Worm (Caenorhabditis elegans): ENCODE measurements around the gene ima-3.

The ima-3 gene

DNA sequence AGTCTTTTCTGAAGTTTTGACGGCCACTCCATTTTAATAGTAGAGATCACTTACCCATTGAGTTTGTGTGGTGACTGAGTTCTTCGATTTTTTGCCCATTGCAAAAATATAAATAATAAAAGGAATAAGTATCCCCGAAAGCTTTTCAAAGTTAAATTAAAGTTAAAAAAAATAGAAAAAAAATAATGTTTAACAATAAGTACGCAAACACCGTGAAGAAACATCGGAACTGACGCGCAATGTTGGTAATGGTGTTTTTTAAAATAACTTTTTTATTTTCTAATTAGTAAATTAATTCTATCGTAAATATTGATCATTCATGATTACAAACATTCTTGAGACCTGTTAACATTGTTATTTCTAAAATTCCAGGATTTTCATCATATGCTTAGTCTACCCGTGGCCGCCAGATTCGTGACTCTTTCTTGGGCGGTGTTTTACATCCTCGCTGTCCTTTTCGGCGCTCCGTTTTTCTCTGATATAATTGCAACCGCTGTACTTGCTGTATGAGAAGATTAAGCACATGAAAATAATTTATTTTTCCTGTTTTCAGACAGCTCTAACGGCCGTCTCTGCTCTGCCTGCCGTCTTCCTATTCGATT, 5.1 kb downstream of the ima-3 start, which contains the start of the genes F49E8.7, F49E8.8 and nprl-2:
F49E8.7 (minus strand) TSS at position 101 of the 602 bp plus-strand sequence.
F49E8.8 (plus strand) TSS at position 373 of the 602 bp plus-strand sequence.
nprl-2 (plus strand) TSS at position 552 of the 602 bp plus-strand sequence.
- TF ChIP-seq fos-1 (tag; optimal IDR thresholded peaks at IDR 0.05) = no peak
- no peak for TF ChIP-seq ceh-82 (tag; optimal IDR thresholded peaks at IDR 0.05)
- TF ChIP-seq C34F6.9 (tag; optimal IDR thresholded peaks at IDR 0.05) = peak; percentile 7
- no peak for TF ChIP-seq nhr-25 (tag; optimal IDR thresholded peaks at IDR 0.05)
- no peak for TF ChIP-seq zag-1 (tag; optimal IDR thresholded peaks at IDR 0.05)
- TF ChIP-seq nhr-10 (tag; optimal IDR thresholded peaks at IDR 0.05) = no peak
- TF ChIP-seq nhr-129 (tag; optimal IDR thresholded peaks at IDR 0.05) = no peak
- TF ChIP-seq crh-2 (tag; optimal IDR thresholded peaks at IDR 0.05) = no peak

DNA sequence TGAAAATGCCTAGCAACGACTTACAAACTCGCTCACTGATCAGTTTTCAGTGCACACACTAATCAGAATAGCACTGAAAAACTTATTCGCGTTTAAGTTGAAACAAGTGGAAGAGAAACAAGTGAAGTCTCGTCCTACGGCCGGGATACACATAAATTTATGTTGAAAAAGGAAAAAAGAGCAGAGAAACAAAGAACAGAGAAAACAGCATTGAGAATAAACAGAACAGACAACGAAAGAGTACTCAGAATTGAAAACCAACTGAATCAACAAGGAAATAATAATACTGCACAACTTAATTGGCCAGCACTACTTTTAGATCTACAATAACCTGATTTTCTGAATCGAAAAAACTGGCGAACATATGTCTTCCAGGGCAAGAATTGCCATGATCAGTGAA, 7.1 kb downstream of the ima-3 start, which contains the start of gene F49E8.6:
F49E8.6 (minus strand) TSS at position 317 of the 400 bp plus-strand sequence.
- TF ChIP-seq lsy-2 (tag; optimal IDR thresholded peaks at IDR 0.05) (peak in 1 of 2 experiments; percentile 4), nhr-21 (tag; optimal IDR thresholded peaks at IDR 0.05) (peak; percentile 2), unc-55 (GFP tag; optimal IDR thresholded peaks at IDR 0.05) (peak; percentile 53), C34F6.9 (tag; optimal IDR thresholded peaks at IDR 0.05) (peak; percentile 43), ztf-11 (tag; optimal IDR thresholded peaks at IDR 0.05) (no peak), nhr-25 (tag; optimal IDR thresholded peaks at IDR 0.05) (no peak)

DNA sequence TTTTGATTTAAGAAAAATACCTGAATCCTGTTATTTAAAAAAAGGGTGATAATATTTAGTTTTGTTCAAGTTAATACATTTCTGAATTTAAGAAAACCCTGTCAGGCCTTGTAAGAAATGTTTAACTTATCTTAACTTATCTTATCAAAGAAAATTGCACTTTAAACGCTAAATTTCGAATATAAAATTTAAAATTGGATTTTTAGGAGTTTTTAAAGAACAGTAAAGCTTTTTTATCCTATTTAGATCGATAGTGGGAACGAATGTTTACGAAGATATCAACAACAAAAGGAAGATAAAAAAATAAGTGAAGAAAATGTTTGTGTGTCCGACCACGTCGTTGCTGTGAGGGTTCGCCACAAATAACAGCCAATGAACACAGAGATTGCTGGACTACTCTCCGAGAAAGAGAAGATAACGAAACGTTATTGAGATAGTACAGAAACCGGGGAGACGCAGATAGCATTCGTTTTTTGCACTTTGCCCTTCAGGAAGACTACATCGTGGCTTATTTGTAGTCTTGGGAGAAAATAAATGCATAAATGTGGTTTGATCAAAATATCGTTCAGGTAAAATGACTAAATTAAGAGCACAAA, 8.4 kb downstream of the ima-3 start, which contains the start of gene dif-1:
dif-1 (minus strand) TSS at position 51 of the 596 bp plus-strand sequence.
- TF ChIP-seq ztf-1 (GFP tag; conservative IDR thresholded peaks at IDR 0.05) (no peak), fos-1 (tag; optimal IDR thresholded peaks at IDR 0.05) (peak; percentile 51), crh-2 (tag; optimal IDR thresholded peaks at IDR 0.05) (peak; percentile 76), C34F6.9 (tag; optimal IDR thresholded peaks at IDR 0.05) (peak; percentile 41), mbf-1 (tag; optimal IDR thresholded peaks at IDR 0.05) (no peak), lsy-2 (tag; optimal IDR thresholded peaks at IDR 0.05) (peak in 1 of 2 experiments; percentile 63), gmeb-1 (tag; optimal IDR thresholded peaks at IDR 0.05) (peak; percentile 43), mab-5 (tag; optimal IDR thresholded peaks at IDR 0.05) (no peak), sem-4 (tag; optimal IDR thresholded peaks at IDR 0.05) (peak; percentile 39), nhr-21 (tag; optimal IDR thresholded peaks at IDR 0.05) (peak; percentile 58), nhr-6 (tag; optimal IDR thresholded peaks at IDR 0.05) (no peak), nhr-23 (tag; optimal IDR thresholded peaks at IDR 0.05) (no peak), sma-9 (GFP tag; optimal IDR thresholded peaks at IDR 0.05) (peak; percentile 47), sma-9 (tag; optimal IDR thresholded peaks at IDR 0.05) (no peak), nhr-129 (tag; optimal IDR thresholded peaks at IDR 0.05) (peak; percentile 56), snpc-4 (tag; optimal IDR thresholded peaks at IDR 0.05) (no peak), egl-27 (tag; optimal IDR thresholded peaks at IDR 0.05) (no peak), F13H6.1 (tag; optimal IDR thresholded peaks at IDR 0.05) (peak; percentile 53), sma-3 (GFP tag; optimal IDR thresholded peaks at IDR 0.05) (peak; percentile 14)

DNA sequence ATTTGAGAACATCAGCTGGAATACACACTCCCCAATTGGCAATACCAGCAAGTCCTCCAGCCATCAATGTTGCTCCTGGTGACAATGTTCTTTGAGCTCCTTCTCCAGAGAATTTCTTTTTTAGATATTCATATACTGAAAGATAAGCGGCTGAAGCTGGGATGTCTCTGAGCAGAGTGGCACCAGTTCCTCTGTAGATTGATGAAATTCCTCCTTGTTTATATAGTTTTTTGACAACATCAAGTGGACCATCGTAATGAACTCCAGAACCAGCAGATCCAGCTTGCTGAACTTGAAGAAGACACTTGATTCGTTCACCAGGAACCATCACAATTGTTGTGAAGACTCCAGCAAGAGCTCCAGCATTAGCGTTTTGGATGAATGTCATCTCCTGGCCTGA, 9.4 kb downstream of the ima-3 start:
- TF ChIP-seq unc-62 (GFP tag; optimal IDR thresholded peaks at IDR 0.05) (no peak), egl-27 (tag; optimal IDR thresholded peaks at IDR 0.05) (no peak)

DNA sequence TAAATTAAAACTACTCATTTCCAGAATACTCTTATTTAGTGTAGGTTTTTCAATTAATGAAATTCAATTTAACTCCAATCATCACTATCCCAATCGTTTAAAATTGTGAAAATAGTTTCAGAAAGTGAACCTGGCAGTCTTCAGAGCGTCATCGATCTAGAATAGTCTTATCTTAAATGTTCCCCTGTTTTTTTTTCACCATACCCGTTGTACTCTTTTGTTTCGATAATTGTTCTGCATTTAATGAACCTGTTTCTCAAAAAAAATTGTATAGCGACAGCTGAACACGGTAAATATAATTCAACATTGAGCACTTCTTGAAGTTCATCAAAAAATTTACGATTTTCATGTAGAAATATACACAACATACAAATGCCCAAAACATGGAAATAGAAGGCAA, 10.2 kb downstream of the ima-3 start:
- TF ChIP-seq nhr-237 (tag; optimal IDR thresholded peaks at IDR 0.05) = no peak
- no peak for TF ChIP-seq mdl-1 (tag; optimal IDR thresholded peaks at IDR 0.05)
- TF ChIP-seq ceh-82 (tag; optimal IDR thresholded peaks at IDR 0.05) = no peak
- TF ChIP-seq ama-1 (optimal IDR thresholded peaks at IDR 0.05) = no peak
- TF ChIP-seq nhr-11 (tag; optimal IDR thresholded peaks at IDR 0.05) = no peak
- no peak for TF ChIP-seq nhr-129 (tag; optimal IDR thresholded peaks at IDR 0.05)
- no peak for TF ChIP-seq nhr-25 (tag; optimal IDR thresholded peaks at IDR 0.05)
- no peak for TF ChIP-seq lin-39 (tag; optimal IDR thresholded peaks at IDR 0.05)
- TF ChIP-seq unc-55 (GFP tag; optimal IDR thresholded peaks at IDR 0.05) = no peak
- TF ChIP-seq R02D3.7 (tag; optimal IDR thresholded peaks at IDR 0.05) = no peak
- TF ChIP-seq crh-2 (tag; optimal IDR thresholded peaks at IDR 0.05) = no peak
- TF ChIP-seq dmd-4 (tag; optimal IDR thresholded peaks at IDR 0.05) = no peak
- no peak for TF ChIP-seq zag-1 (tag; optimal IDR thresholded peaks at IDR 0.05)

Data from whole organism, L2 larva.